Fruit fly (Drosophila melanogaster) S2 (cell line): ENCODE measurements around the gene CG13705.

Source experiments
- CG8478 ChIP-seq: fragments of >200 bp; optimal IDR thresholded peaks from 2 replicates; lab custom pipeline; 2018
- CTCF ChIP-seq, 2 experiments: fragments of >200 bp; optimal IDR thresholded peaks; 2 replicates each; lab custom pipeline; 2018

The CG13705 gene

DNA sequence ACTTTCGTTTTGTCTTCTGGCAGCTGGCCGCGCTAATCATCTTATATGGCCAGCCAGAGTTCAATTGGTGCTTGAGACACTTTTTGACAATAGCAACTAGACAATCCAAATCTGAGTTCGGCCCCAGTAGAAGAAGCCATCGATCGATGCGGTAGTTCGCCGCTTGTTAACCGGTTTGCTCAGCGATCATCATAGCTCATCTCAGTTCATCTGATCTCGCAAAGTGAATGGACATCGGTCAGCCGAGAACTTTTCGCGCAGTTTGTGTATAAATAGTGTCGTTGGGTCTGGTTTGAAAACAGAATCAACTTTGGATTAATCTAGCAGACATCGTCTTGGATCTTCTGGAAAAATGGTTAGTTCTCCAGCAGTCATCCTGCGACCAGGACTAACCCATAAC is at the start of gene CG13705:
CG13705 (plus strand) TSS at position 301 of the 400 bp plus-strand sequence.
- TF ChIP-seq CG8478 (no peak), CTCF (optimal IDR thresholded peaks at IDR 0.05; lab: Kevin White, UChicago) (no peak)

DNA sequence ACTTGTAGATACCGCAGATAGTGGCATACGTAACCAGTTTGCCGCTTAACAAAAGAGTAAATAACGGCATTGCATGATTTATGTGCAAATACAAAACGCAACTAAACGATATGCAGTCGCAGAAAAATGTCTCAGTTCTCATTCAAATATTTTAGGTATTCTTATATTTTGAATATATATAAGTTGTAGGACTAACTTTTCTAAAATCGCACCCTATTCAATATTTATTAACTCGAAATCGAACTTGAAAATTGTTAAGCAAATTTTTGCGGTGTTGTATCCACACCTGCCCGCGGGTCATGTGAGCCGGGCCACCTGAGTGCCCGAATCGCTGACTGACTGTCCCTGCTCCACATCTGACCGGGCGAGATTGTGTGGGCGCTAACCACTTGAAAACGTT is 48.6 kb upstream of the CG13705 start:
- TF ChIP-seq CG8478 (no peak), CTCF (optimal IDR thresholded peaks at IDR 0.05; lab: Kevin White, UChicago) (no peak)

dm6 chr3L:4852411-4853050 is 44.1 kb upstream of the CG13705 start, which contains the start of gene CG32237:
TSS of gene CG32237 (minus strand) at chr3L:4852461.
- TF ChIP-seq CG8478 (no peak), CTCF (optimal IDR thresholded peaks at IDR 0.05; lab: Kevin White, UChicago) (no peak)

dm6 chr3L:4853070-4853469 is 43.6 kb upstream of the CG13705 start:
- TF ChIP-seq CG8478: no peak
- no peak for TF ChIP-seq CTCF (optimal IDR thresholded peaks at IDR 0.05; lab: Kevin White, UChicago)

- TF ChIP-seq CG8478 (no peak), CTCF (optimal IDR thresholded peaks at IDR 0.05; lab: Kevin White, UChicago) (no peak)
Measured at dm6 chr3L:4854153-4854552, 42.5 kb upstream of the CG13705 start.

dm6 chr3L:4855208-4855607 is 41.5 kb upstream of the CG13705 start:
- TF ChIP-seq CTCF (optimal IDR thresholded peaks at IDR 0.05; lab: Kevin White, UChicago) (no peak), CG8478 (no peak)

DNA sequence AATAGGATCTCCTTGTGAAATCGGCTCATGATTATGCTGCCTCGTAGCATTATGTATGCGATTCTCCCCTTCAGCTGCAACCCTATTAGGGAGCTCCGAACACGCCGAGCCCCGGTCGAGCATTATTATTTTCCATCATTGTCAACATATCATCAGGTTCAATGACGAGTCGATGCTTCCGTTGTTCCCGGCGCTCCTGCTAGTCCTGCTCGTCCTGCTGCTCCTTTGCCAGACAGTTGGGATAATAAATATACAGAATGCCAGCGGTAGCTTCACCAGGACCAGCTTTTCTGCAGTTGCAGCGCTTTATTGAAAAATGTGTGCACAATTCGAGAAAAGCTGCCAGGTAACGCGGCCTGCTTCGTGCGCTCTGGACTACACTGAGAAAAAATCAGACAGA is 36.3 kb upstream of the CG13705 start, which contains the start of gene CG32235:
CG32235 (minus strand) TSS at position 101 of the 400 bp plus-strand sequence.
- TF ChIP-seq CTCF (optimal IDR thresholded peaks at IDR 0.05; lab: Kevin White, UChicago): no peak
- TF ChIP-seq CG8478: no peak

DNA sequence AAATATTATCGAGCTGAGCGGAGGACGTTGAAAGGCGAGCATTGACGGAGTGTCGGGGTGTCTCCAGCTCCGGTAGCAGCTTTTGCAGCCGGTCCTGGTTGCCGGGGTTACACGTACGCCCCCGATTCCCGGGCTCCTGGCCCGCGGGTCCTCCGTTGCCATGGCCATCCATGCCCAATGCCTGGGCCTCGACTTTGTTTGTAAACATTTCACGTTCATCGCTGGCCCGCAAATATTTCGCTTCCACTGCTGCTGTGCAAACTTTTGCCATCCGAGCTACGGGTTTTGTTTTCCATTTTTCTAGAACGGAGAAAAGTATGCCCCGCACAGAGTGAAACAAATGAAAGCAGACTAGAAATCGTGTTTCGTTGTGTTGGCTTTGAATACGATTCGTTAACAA is 35.7 kb upstream of the CG13705 start, which contains the start of gene Dnah3:
Dnah3 (plus strand) TSS at position 301 of the 400 bp plus-strand sequence.
- TF ChIP-seq CG8478 (no peak), CTCF (optimal IDR thresholded peaks at IDR 0.05; lab: Kevin White, UChicago) (no peak)

- TF ChIP-seq CTCF (optimal IDR thresholded peaks at IDR 0.05; lab: Kevin White, UChicago) (no peak), CG8478 (no peak)
Measured at dm6 chr3L:4898647-4899046, 2.0 kb downstream of the CG13705 start, which contains the start of gene hoka. TSS of gene hoka (plus strand) at chr3L:4898900.

dm6 chr3L:4899117-4899516 is 2.5 kb downstream of the CG13705 start:
- TF ChIP-seq CTCF (optimal IDR thresholded peaks at IDR 0.05; lab: Kevin White, UChicago) (no peak), CG8478 (no peak)

DNA sequence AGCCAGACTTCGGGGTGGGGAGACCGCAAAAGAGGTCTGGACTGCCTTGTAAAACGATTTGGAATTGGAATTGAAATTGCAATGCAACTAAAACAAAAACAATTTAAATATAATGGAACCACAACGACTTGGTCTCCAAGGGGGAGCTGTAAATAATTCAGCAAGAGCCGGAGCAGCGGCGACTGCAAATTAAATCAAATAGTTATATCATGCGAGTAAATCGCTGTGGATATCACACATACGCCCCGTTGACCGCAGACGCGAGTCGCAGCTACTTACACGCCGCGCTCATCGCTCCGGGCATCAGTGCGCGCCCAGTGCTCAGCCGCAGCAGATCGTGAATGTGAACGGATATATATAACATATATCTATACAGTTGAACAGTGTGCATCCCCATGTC is 13.4 kb downstream of the CG13705 start, which contains the start of gene Rh50:
Rh50 (plus strand) TSS at position 301 of the 400 bp plus-strand sequence.
- TF ChIP-seq CG8478 (no peak), CTCF (optimal IDR thresholded peaks at IDR 0.05; lab: Kevin White, UChicago) (no peak)

- TF ChIP-seq CTCF (optimal IDR thresholded peaks at IDR 0.05; lab: Kevin White, UChicago) (no peak), CG8478 (no peak)
Measured at dm6 chr3L:4920935-4921334, 24.3 kb downstream of the CG13705 start.

DNA sequence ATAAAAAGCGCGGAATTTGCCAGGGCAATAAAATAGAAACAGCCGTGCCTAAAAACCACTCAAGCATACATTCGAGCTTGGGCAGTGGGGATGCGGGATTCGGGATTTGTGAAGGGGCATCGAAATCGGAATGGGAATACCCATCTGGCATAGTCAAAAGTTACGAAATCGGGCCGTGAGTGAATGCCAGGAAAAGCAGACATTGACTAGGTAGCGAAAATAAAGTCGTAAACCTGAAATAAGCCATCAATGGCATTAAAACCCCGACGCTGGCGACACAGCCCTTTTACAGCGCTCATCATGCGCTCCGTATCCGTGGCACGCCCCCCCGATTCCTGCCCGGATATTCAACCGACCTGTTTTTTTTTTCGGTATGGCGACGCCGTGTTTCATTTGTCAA is 27.9 kb downstream of the CG13705 start:
- no peak for TF ChIP-seq CG8478
- no peak for TF ChIP-seq CTCF (optimal IDR thresholded peaks at IDR 0.05; lab: Kevin White, UChicago)

DNA sequence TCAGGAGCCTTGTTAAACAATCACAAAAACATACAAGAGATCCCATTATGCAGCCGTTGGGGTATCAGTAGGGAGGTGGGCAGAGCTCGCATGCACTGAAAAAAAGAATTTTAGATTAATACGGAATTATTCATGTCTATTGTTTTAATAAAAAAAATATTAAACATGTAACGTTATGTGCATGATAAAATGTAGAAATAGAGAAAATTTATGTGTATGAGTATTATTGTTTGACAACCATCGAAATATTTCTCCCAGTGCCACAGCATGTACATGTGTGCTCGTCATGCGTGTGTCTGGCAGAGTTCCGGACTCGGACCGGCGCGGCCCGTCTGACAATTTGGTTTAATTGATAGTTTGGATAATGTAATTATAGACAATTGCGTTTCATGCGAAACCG is 33.1 kb downstream of the CG13705 start:
- TF ChIP-seq CTCF (optimal IDR thresholded peaks at IDR 0.05; lab: Kevin White, UChicago): no peak
- TF ChIP-seq CG8478: no peak
